Worm (Caenorhabditis elegans) whole organism, L4 larva: ENCODE data around the gene Y48G9A.11.

Experiments
- aly-2 ChIP-seq: sonication (generic microtip); optimal IDR thresholded peaks from 2 replicates; lab custom pipeline; 2018; ENCODE audit warnings: missing biosample characterization, missing genetic modification characterization
- ama-1 ChIP-seq: fragments of 150-350 bp; optimal IDR thresholded peaks from 2 replicates; lab custom pipeline; 2014; ENCODE audit warnings: inconsistent platforms, mixed read lengths
- daf-8 ChIP-seq: fragments of 200-800 bp; sonication (Bioruptor generic); IDR thresholded peaks from 2 replicates; pipeline ENCODE4 v1.3.6; 2022; ENCODE audit warnings: missing genetic modification characterization, missing compliant biosample characterization
- lsy-2 ChIP-seq, 2 experiments: fragments of 150-350 bp in 1 of 2; sonication (generic microtip) in 1 of 2; optimal IDR thresholded peaks; 2 replicates each; lab custom pipeline; 2014 to 2017; ENCODE audit warnings: missing biosample characterization in 2 of 2, missing genetic modification characterization in 2 of 2
- mep-1 ChIP-seq: fragments of 150-350 bp; sonication (generic microtip); optimal IDR thresholded peaks from 3 replicates; lab custom pipeline; 2014; ENCODE audit warnings: missing biosample characterization, missing genetic modification characterization
- nhr-11 ChIP-seq: fragments of 150-350 bp; optimal IDR thresholded peaks from 2 replicates; lab custom pipeline; 2014; ENCODE audit warnings: missing biosample characterization, missing genetic modification characterization
- nhr-28 ChIP-seq: fragments of 150-350 bp; optimal IDR thresholded peaks from 2 replicates; lab custom pipeline; 2014; ENCODE audit warnings: missing biosample characterization, missing genetic modification characterization
- pqm-1 ChIP-seq: sonication (generic microtip); optimal IDR thresholded peaks from 2 replicates; lab custom pipeline; 2017; ENCODE audit warnings: missing biosample characterization, missing genetic modification characterization
- unc-130 ChIP-seq: sonication (generic microtip); optimal IDR thresholded peaks from 2 replicates; lab custom pipeline; 2016; ENCODE audit warnings: missing genetic modification reagents, missing genetic modification characterization, missing compliant biosample characterization
- unc-62 ChIP-seq, 3 experiments: fragments of 150-350 bp in 1 of 3; sonication (generic microtip); optimal IDR thresholded peaks in 2 of 3; peaks in 1 of 3; 1 replicate in 1 of 3; 2 replicates in 2 of 3; lab custom pipeline; 2014 to 2017; ENCODE audit warnings: missing biosample characterization in 3 of 3, missing genetic modification characterization in 3 of 3, missing genetic modification reagents in 3 of 3, missing genotype in 1 of 3
- ztf-11 ChIP-seq: fragments of 150-350 bp; optimal IDR thresholded peaks from 2 replicates; lab custom pipeline; 2014; ENCODE audit warnings: missing biosample characterization, missing genetic modification characterization

ce11 chrIII:2129377-2129776 is 12.7 kb upstream of the Y48G9A.11 start:
- TF ChIP-seq unc-130 (GFP tag; lab: Kevin White, UChicago) (no peak), ztf-11 (tag; lab: Kevin White, UChicago) (no peak), lsy-2 (tag; optimal IDR thresholded peaks at IDR 0.05; lab: Kevin White, UChicago) (no peak), pqm-1 (tag; lab: Kevin White, UChicago) (no peak), mep-1 (tag; lab: Kevin White, UChicago) (no peak), unc-62 (GFP tag; optimal IDR thresholded peaks at IDR 0.05 in 1 of 2; lab: Kevin White, UChicago) (no peak), unc-62 (tag; optimal IDR thresholded peaks at IDR 0.05; lab: Kevin White, UChicago) (no peak), nhr-28 (tag; lab: Kevin White, UChicago) (no peak), aly-2 (tag; lab: Kevin White, UChicago) (no peak), nhr-11 (no peak), daf-8 (GFP tag; lab: Robert Waterston, UW) (no peak), ama-1 (no peak)
